Worm (Caenorhabditis elegans) whole organism, L4 larva: ENCODE data around the gene C54C6.4.

Experiments used
- egl-27 ChIP-seq: sonication (generic microtip); optimal IDR thresholded peaks from 3 replicates; lab custom pipeline; 2017; ENCODE audit warnings: missing biosample characterization, missing genetic modification reagents, missing genetic modification characterization
- jun-1 ChIP-seq: fragments of 150-350 bp; optimal IDR thresholded peaks from 2 replicates; lab custom pipeline; 2014; ENCODE audit warnings: missing biosample characterization, missing genetic modification reagents, missing genetic modification characterization
- lin-13 ChIP-seq: fragments of 150-350 bp; optimal IDR thresholded peaks from 2 replicates; lab custom pipeline; 2014; ENCODE audit warnings: missing biosample characterization, missing genetic modification reagents, missing genetic modification characterization
- mep-1 ChIP-seq: fragments of 150-350 bp; sonication (generic microtip); optimal IDR thresholded peaks from 3 replicates; lab custom pipeline; 2014; ENCODE audit warnings: missing biosample characterization, missing genetic modification characterization
- nhr-237 ChIP-seq: sonication (generic microtip); optimal IDR thresholded peaks from 2 replicates; lab custom pipeline; 2017; ENCODE audit warnings: missing biosample characterization, missing genetic modification characterization
- nhr-25 ChIP-seq: sonication (generic microtip); optimal IDR thresholded peaks from 2 replicates; lab custom pipeline; 2017; ENCODE audit warnings: missing genetic modification characterization, mild to moderate bottlenecking, missing compliant biosample characterization, antibody characterized with exemption, moderate library complexity, borderline replicate concordance; ENCODE audit not compliant: insufficient read depth
- nhr-42 ChIP-seq: fragments of 200-800 bp; sonication (Bioruptor generic); IDR thresholded peaks from 2 replicates; pipeline ENCODE4 v1.3.6; 2022; ENCODE audit warnings: missing genetic modification characterization, missing compliant biosample characterization
- skn-1 ChIP-seq: fragments of 150-350 bp; optimal IDR thresholded peaks from 2 replicates; lab custom pipeline; 2014; ENCODE audit warnings: missing biosample characterization, missing genetic modification characterization
- unc-62 ChIP-seq, 3 experiments: fragments of 150-350 bp in 1 of 3; sonication (generic microtip); optimal IDR thresholded peaks in 2 of 3; peaks in 1 of 3; 1 replicate in 1 of 3; 2 replicates in 2 of 3; lab custom pipeline; 2014 to 2017; ENCODE audit warnings: missing biosample characterization in 3 of 3, missing genetic modification characterization in 3 of 3, missing genetic modification reagents in 3 of 3, missing genotype in 1 of 3

ce11 chrIII:3541093-3541492, 12.4 kb upstream of the C54C6.4 start:
- no peak for TF ChIP-seq nhr-42 (GFP tag; lab: Robert Waterston, UW)
- no peak for TF ChIP-seq egl-27
- TF ChIP-seq lin-13 (GFP tag; lab: Kevin White, UChicago), result no peak
- no peak for TF ChIP-seq nhr-237 (tag; lab: Kevin White, UChicago)
- TF ChIP-seq skn-1, result no peak
- TF ChIP-seq nhr-25 (tag; lab: Kevin White, UChicago), result no peak
- no peak for TF ChIP-seq jun-1 (tag; lab: Kevin White, UChicago)
- TF ChIP-seq unc-62 (GFP tag; optimal IDR thresholded peaks at IDR 0.05 in 1 of 2; lab: Kevin White, UChicago), result no peak
- no peak for TF ChIP-seq unc-62 (tag; optimal IDR thresholded peaks at IDR 0.05; lab: Kevin White, UChicago)
- no peak for TF ChIP-seq mep-1 (tag; lab: Kevin White, UChicago)
